Fruit fly (Drosophila melanogaster) whole organism: ENCODE measurements around the gene pira.

Experiments
- CG8478 ChIP-seq: fragments of >200 bp; optimal IDR thresholded peaks from 2 replicates; lab custom pipeline; 2018; ENCODE audit warnings: inconsistent platforms
- Dll ChIP-seq: fragments of >200 bp; optimal IDR thresholded peaks from 2 replicates; lab custom pipeline; 2017

DNA sequence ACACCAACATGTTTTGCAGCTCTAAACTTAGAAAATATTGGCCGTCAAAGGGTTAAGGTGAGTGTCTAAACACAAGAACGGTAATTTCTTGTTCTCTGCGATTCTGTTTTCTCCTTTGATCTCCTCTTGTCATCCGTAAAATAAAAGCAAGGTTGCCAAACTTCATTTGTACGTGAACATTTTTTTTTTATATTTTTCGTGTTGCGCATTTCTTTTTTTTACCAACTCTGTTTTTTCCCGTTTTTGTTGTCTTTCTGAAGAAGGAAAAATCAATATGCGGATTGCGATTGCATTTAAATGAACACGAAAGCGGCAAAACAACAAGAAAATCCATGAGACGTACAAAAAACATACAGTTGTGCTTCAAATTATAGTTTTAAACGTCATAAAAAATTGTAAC is 23.6 kb downstream of the pira start:
- TF ChIP-seq CG8478: no peak
- TF ChIP-seq Dll (lab: Kevin White, UChicago): no peak
